Fruit fly (Drosophila melanogaster): ENCODE measurements around the gene CG8997.

The CG8997 gene

dm6 chr2L:13884678-13885303, 39.7 kb upstream of the CG8997 start (continued):
- TF ChIP-seq Sox102F (GFP tag; optimal IDR thresholded peaks at IDR 0.05) (peak; percentile 46), CG9139 (GFP tag; optimal IDR thresholded peaks at IDR 0.05) (no peak), CG6792 (GFP tag; optimal IDR thresholded peaks at IDR 0.05) (peak; percentile 36), CG6808 (GFP tag; optimal IDR thresholded peaks at IDR 0.05) (peak; percentile 63), esn (GFP tag; optimal IDR thresholded peaks at IDR 0.05) (peak; percentile 63), net (GFP tag; optimal IDR thresholded peaks at IDR 0.05) (no peak), Ets21C (GFP tag; optimal IDR thresholded peaks at IDR 0.05) (peak; percentile 17), CG3919 (GFP tag; optimal IDR thresholded peaks at IDR 0.05) (peak; percentile 46), CG16779 (tag; optimal IDR thresholded peaks at IDR 0.05) (no peak), dac (GFP tag; optimal IDR thresholded peaks at IDR 0.05) (no peak), CG7368 (GFP tag; optimal IDR thresholded peaks at IDR 0.05) (no peak), Gug (GFP tag; IDR thresholded peaks at IDR 0.05) (no peak), svp (GFP tag) (peak; percentile 88), Hr39 (GFP tag; optimal IDR thresholded peaks at IDR 0.05) (peak; percentile 24), achi (GFP tag; optimal IDR thresholded peaks at IDR 0.05) (no peak), topi (GFP tag; optimal IDR thresholded peaks at IDR 0.05) (peak; percentile 58)

- peak; percentile 10 for TF ChIP-seq net (GFP tag; optimal IDR thresholded peaks at IDR 0.05)
- no peak for TF ChIP-seq CG10669 (GFP tag; optimal IDR thresholded peaks at IDR 0.05)
Measured at dm6 chr2L:13884063-13884656, 39.0 kb upstream of the CG8997 start.

dm6 chr2L:13881939-13882338, 36.8 kb upstream of the CG8997 start:
- TF ChIP-seq CG8119 (GFP tag; IDR thresholded peaks at IDR 0.05) (no peak), Ets21C (GFP tag; optimal IDR thresholded peaks at IDR 0.05) (no peak), CG11294 (GFP tag; IDR thresholded peaks at IDR 0.05) (no peak), svp (GFP tag) (peak; percentile 49), dac (GFP tag; optimal IDR thresholded peaks at IDR 0.05) (no peak), CG9139 (GFP tag; optimal IDR thresholded peaks at IDR 0.05) (no peak), CG10669 (GFP tag; optimal IDR thresholded peaks at IDR 0.05) (no peak), Eip78C (GFP tag) (peak; percentile 67), Lpt (GFP tag; optimal IDR thresholded peaks at IDR 0.05) (no peak), fd85E (GFP tag; optimal IDR thresholded peaks at IDR 0.05) (no peak), vri (GFP tag; optimal IDR thresholded peaks at IDR 0.05) (peak; percentile 56), CG3919 (GFP tag; optimal IDR thresholded peaks at IDR 0.05) (no peak), Sox15 (GFP tag; optimal IDR thresholded peaks at IDR 0.05) (no peak), fkh (GFP tag; optimal IDR thresholded peaks at IDR 0.05) (peak; percentile 89), Met (GFP tag; optimal IDR thresholded peaks at IDR 0.05) (peak; percentile 15), Smox (GFP tag; optimal IDR thresholded peaks at IDR 0.05) (no peak), esn (GFP tag; optimal IDR thresholded peaks at IDR 0.05) (peak; percentile 17), eg (GFP tag; IDR thresholded peaks at IDR 0.05) (0 out of 3 replicates have a peak, but pooled peaks have one; percentile 10), Blimp-1 (GFP tag; optimal IDR thresholded peaks at IDR 0.05) (no peak)

dm6 chr2L:13881387-13881902, 36.3 kb upstream of the CG8997 start:
- TF ChIP-seq Eip93F (GFP tag; optimal IDR thresholded peaks at IDR 0.05) (peak; percentile 20), CG6792 (GFP tag; optimal IDR thresholded peaks at IDR 0.05) (no peak), svp (GFP tag) (peak; percentile 74)

dm6 chr2L:13878801-13879200, 33.7 kb upstream of the CG8997 start:
- TF ChIP-seq cyc (GFP tag; optimal IDR thresholded peaks at IDR 0.05), result no peak
- peak; percentile 43 for TF ChIP-seq CG6854 (GFP tag; optimal IDR thresholded peaks at IDR 0.05)
- no peak for TF ChIP-seq CG10669 (GFP tag; optimal IDR thresholded peaks at IDR 0.05)
- no peak for TF ChIP-seq Hr38 (GFP tag; optimal IDR thresholded peaks at IDR 0.05)
- TF ChIP-seq Eip93F (GFP tag; optimal IDR thresholded peaks at IDR 0.05), result no peak
- TF ChIP-seq CG8632 (GFP tag; optimal IDR thresholded peaks at IDR 0.05), result no peak
- TF ChIP-seq Blimp-1 (GFP tag; optimal IDR thresholded peaks at IDR 0.05), result no peak
- TF ChIP-seq lz (GFP tag; optimal IDR thresholded peaks at IDR 0.05), result no peak
- TF ChIP-seq OdsH (GFP tag; optimal IDR thresholded peaks at IDR 0.05), result no peak
- TF ChIP-seq Ets96B (tag; optimal IDR thresholded peaks at IDR 0.05), result no peak
- peak; percentile 12 to 25 for TF ChIP-seq ss (GFP tag; optimal IDR thresholded peaks at IDR 0.05)
- no peak for TF ChIP-seq salr (GFP tag; optimal IDR thresholded peaks at IDR 0.05)
- no peak for TF ChIP-seq Eip78C (GFP tag)
- TF ChIP-seq CG9139 (GFP tag; optimal IDR thresholded peaks at IDR 0.05), result peak; percentile 17
- peak; percentile 18 for TF ChIP-seq CG7368 (GFP tag; optimal IDR thresholded peaks at IDR 0.05)
- peak; percentile 35 for TF ChIP-seq CG3919 (GFP tag; optimal IDR thresholded peaks at IDR 0.05)
- TF ChIP-seq CG8319 (GFP tag; optimal IDR thresholded peaks at IDR 0.05), result no peak
- TF ChIP-seq CG1621 (tag; optimal IDR thresholded peaks at IDR 0.05), result no peak
- TF ChIP-seq CG10631 (GFP tag; optimal IDR thresholded peaks at IDR 0.05), result no peak

Measured in whole organism, prepupa.